Fruit fly (Drosophila melanogaster): ENCODE measurements around the gene alpha-Est10.

The alpha-Est10 gene

DNA sequence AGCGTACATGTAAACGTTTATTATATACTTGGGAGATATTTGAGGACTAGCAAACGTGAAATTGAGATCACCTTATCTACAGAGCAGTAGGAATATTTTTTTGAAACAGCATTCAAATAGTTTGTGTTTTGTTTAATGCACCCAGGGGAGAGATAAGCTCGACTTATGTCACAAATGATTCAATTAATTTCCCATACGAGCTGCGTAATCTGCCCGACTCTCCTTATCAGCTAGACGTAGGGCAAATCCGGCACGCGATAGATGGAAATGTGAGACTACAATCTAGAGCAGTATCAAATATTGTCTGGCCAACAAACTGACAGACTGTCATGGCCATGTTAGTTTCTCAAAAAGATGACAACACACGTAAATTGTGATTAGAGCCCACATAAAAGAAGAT, 5.8 kb upstream of the alpha-Est10 start:
- TF ChIP-seq EcR (GFP tag; optimal IDR thresholded peaks at IDR 0.05) = no peak
- TF ChIP-seq CG12605 (GFP tag; IDR thresholded peaks at IDR 0.05) = no peak
- no peak for TF ChIP-seq CG14655 (GFP tag; optimal IDR thresholded peaks at IDR 0.05)
- TF ChIP-seq CG8159 (tag; optimal IDR thresholded peaks at IDR 0.05) = no peak
- no peak for TF ChIP-seq gl (tag; optimal IDR thresholded peaks at IDR 0.05)
- no peak for TF ChIP-seq Snoo (tag; optimal IDR thresholded peaks at IDR 0.05)
- no peak for TF ChIP-seq CG32121 (GFP tag; IDR thresholded peaks at IDR 0.05)
- no peak for TF ChIP-seq Pif1A (GFP tag; optimal IDR thresholded peaks at IDR 0.05)
- TF ChIP-seq Ets98B (GFP tag; IDR thresholded peaks at IDR 0.05) = no peak
- no peak for TF ChIP-seq fd96Ca (GFP tag; IDR thresholded peaks at IDR 0.05)
- TF ChIP-seq CG4496 (GFP tag; IDR thresholded peaks at IDR 0.05) = no peak
- TF ChIP-seq CG17806 (tag; optimal IDR thresholded peaks at IDR 0.05) = no peak
- TF ChIP-seq CG13204 (GFP tag; optimal IDR thresholded peaks at IDR 0.05) = no peak
- TF ChIP-seq CG10348 (GFP tag; IDR thresholded peaks at IDR 0.05) = no peak
- no peak for TF ChIP-seq Pif1B (GFP tag; optimal IDR thresholded peaks at IDR 0.05)
- TF ChIP-seq rn (GFP tag; IDR thresholded peaks at IDR 0.05) = no peak
- TF ChIP-seq CG34367 (tag; optimal IDR thresholded peaks at IDR 0.05) = no peak
- no peak for TF ChIP-seq CG8301 (tag; optimal IDR thresholded peaks at IDR 0.05)

dm6 chr3R:7497488-7497887, 3.8 kb upstream of the alpha-Est10 start:
- TF ChIP-seq fd96Ca (GFP tag; IDR thresholded peaks at IDR 0.05) (no peak), EcR (GFP tag; optimal IDR thresholded peaks at IDR 0.05) (no peak), CG8159 (tag; optimal IDR thresholded peaks at IDR 0.05) (no peak), CG8301 (tag; optimal IDR thresholded peaks at IDR 0.05) (no peak), CG32121 (GFP tag; IDR thresholded peaks at IDR 0.05) (no peak), CG15710 (tag; optimal IDR thresholded peaks at IDR 0.05) (no peak)

DNA sequence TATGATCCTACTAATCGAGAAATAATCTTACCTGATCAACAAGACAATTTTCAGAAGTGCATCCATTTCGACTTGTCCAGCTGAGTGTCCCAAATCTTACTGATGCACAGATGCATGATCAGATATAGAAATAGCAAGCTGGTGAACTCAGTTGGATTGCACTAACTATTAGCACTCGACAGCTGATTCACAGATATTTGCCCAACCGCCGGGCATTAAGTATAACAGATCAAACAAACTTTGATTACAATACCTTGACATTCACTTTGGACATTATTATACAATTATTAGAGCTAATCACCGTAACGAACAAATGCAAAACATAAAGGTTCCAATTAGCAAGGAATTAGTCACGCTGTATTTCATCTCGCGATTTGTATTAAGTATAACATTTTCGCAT, 474 bp downstream of the alpha-Est10 start, which contains the start of gene CG42656:
Gene CG42656 (minus strand): TSS at position 101 of the 400 bp plus-strand sequence.
- TF ChIP-seq CG8159 (tag; optimal IDR thresholded peaks at IDR 0.05) (no peak), Snoo (tag; optimal IDR thresholded peaks at IDR 0.05) (no peak), Pif1A (GFP tag; optimal IDR thresholded peaks at IDR 0.05) (no peak), fd96Ca (GFP tag; IDR thresholded peaks at IDR 0.05) (no peak), CG4496 (GFP tag; IDR thresholded peaks at IDR 0.05) (no peak), CG13204 (GFP tag; optimal IDR thresholded peaks at IDR 0.05) (no peak), Ets98B (GFP tag; IDR thresholded peaks at IDR 0.05) (no peak), CG17806 (tag; optimal IDR thresholded peaks at IDR 0.05) (no peak), CG14655 (GFP tag; optimal IDR thresholded peaks at IDR 0.05) (no peak), EcR (GFP tag; optimal IDR thresholded peaks at IDR 0.05) (no peak), D1 (tag; optimal IDR thresholded peaks at IDR 0.05) (no peak), CG10348 (GFP tag; IDR thresholded peaks at IDR 0.05) (no peak), rn (GFP tag; IDR thresholded peaks at IDR 0.05) (no peak), CG12605 (GFP tag; IDR thresholded peaks at IDR 0.05) (no peak), gl (tag; optimal IDR thresholded peaks at IDR 0.05) (no peak), CG8301 (tag; optimal IDR thresholded peaks at IDR 0.05) (no peak), CG15710 (tag; optimal IDR thresholded peaks at IDR 0.05) (no peak), CG32121 (GFP tag; IDR thresholded peaks at IDR 0.05) (no peak), CG9948 (tag; optimal IDR thresholded peaks at IDR 0.05) (no peak), CG34367 (tag; optimal IDR thresholded peaks at IDR 0.05) (no peak)

DNA sequence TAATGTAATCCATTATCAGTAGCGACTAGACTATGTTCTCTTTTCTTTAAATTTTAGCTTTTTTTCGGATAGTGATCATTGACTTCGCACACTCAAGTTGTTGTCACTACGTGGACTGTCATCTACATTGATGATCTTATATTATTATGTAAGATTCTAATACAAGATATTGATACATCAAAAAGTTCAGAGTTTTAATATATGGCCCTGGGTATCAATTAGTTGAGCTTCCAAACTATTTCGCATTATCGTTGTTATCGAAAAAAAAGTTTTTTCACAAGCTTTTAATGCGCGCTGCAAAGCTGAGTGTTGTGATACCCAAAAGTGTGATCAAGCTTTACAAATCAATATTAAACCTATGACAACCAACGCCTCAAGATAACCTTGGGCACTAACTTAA, 1.5 kb downstream of the alpha-Est10 start:
- TF ChIP-seq Ets98B (GFP tag; IDR thresholded peaks at IDR 0.05) = peak; percentile 17; the same call in 1 of the 2 replicates
- TF ChIP-seq rn (GFP tag; IDR thresholded peaks at IDR 0.05) = no peak

DNA sequence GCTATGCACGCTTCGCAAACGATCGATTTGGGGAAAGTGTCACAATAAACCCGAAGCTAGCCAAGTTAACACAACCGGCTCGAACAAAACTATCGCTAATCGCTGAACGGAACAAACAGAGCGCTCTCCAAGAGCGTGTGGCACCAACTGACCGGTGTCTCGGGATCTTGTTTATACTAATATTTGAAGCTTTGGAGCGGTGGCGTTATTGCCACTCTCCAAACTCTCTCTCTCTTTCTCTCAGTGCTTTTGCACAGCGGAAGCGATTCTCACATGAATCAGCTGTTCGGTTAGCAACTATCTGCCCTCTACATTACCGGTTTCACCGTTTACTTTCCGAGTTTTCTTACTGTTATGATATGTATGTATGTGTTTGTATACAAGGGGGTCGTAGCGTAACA, 2.2 kb downstream of the alpha-Est10 start:
- TF ChIP-seq CG12605 (GFP tag; IDR thresholded peaks at IDR 0.05) (peak; percentile 38), fd96Ca (GFP tag; IDR thresholded peaks at IDR 0.05) (0 out of 3 replicates have a peak, but pooled peaks have one; percentile 11), CG4496 (GFP tag; IDR thresholded peaks at IDR 0.05) (peak; percentile 63; the same call in 2 of the 3 replicates), Ets98B (GFP tag; IDR thresholded peaks at IDR 0.05) (peak; percentile 66; the same call in 1 of the 2 replicates), CG9948 (tag; optimal IDR thresholded peaks at IDR 0.05) (no peak)

- TF ChIP-seq Snoo (tag; optimal IDR thresholded peaks at IDR 0.05) (peak; percentile 64), D1 (tag; optimal IDR thresholded peaks at IDR 0.05) (no peak), fd96Ca (GFP tag; IDR thresholded peaks at IDR 0.05) (no peak), CG13204 (GFP tag; optimal IDR thresholded peaks at IDR 0.05) (no peak), CG17806 (tag; optimal IDR thresholded peaks at IDR 0.05) (peak; percentile 61), CG9948 (tag; optimal IDR thresholded peaks at IDR 0.05) (peak; percentile 70), rn (GFP tag; IDR thresholded peaks at IDR 0.05) (peak; percentile 53), Ets98B (GFP tag; IDR thresholded peaks at IDR 0.05) (peak; percentile 45; the same call in 1 of the 2 replicates), Pif1A (GFP tag; optimal IDR thresholded peaks at IDR 0.05) (peak; percentile 70), CG32121 (GFP tag; IDR thresholded peaks at IDR 0.05) (peak; percentile 82), CG4496 (GFP tag; IDR thresholded peaks at IDR 0.05) (peak; percentile 71; the same call in 2 of the 3 replicates), CG14655 (GFP tag; optimal IDR thresholded peaks at IDR 0.05) (peak; percentile 85), CG34367 (tag; optimal IDR thresholded peaks at IDR 0.05) (peak; percentile 43), Pif1B (GFP tag; optimal IDR thresholded peaks at IDR 0.05) (peak; percentile 56), CG15710 (tag; optimal IDR thresholded peaks at IDR 0.05) (peak; percentile 63), EcR (GFP tag; optimal IDR thresholded peaks at IDR 0.05) (no peak), CG10348 (GFP tag; IDR thresholded peaks at IDR 0.05) (no peak), CG8159 (tag; optimal IDR thresholded peaks at IDR 0.05) (peak; percentile 70), gl (tag; optimal IDR thresholded peaks at IDR 0.05) (no peak), CG8301 (tag; optimal IDR thresholded peaks at IDR 0.05) (peak; percentile 79), CG12605 (GFP tag; IDR thresholded peaks at IDR 0.05) (peak; percentile 35; the same call in 1 of the 2 replicates)
These were observed 2.8 kb downstream of the alpha-Est10 start for dm6 chr3R:7490884-7491283.

Data from whole organism, pupa.